Comparison of ENCODE assay signal across 1 fruit fly cellular context in genomic region chr3R:29219948-29220347, dm6.
A peak's percentile ranks its signal among the peaks of the same experiment; 100 is the strongest.
TF ChIP-seq lines count a peak whose summit lies in the region.

Gene eEF1gamma (plus strand): TSS chr3R:29220172.

TF ChIP-seq in whole organism, embryonic, 481 proteins besides CTCF, POLR2A, EP300 and RAD21 (continued from another document):
- peak; percentile 91 for TF ChIP-seq slou (GFP tag; optimal IDR thresholded peaks at IDR 0.05; lab: Kevin White, UChicago)
- TF ChIP-seq insv (GFP tag; optimal IDR thresholded peaks at IDR 0.05; lab: Kevin White, UChicago) = peak in 1 of 2 experiments; percentile 87
- TF ChIP-seq nerfin-2 (GFP tag; IDR thresholded peaks at IDR 0.05; lab: Robert Waterston, UW; ENCODE audit: partially characterized antibody) = peak; percentile 96
- TF ChIP-seq zf30C (GFP tag; optimal IDR thresholded peaks at IDR 0.05; lab: Kevin White, UChicago) = peak; percentile 49
- TF ChIP-seq CG9437 (GFP tag; optimal IDR thresholded peaks at IDR 0.05; lab: Kevin White, UChicago) = peak; percentile 92
- TF ChIP-seq CG8478 (optimal IDR thresholded peaks at IDR 0.05; lab: Kevin White, UChicago) = no peak
- peak; percentile 87 for TF ChIP-seq Myb (GFP tag; optimal IDR thresholded peaks at IDR 0.05; lab: Kevin White, UChicago)
- peak; percentile 99 for TF ChIP-seq mirr (GFP tag; optimal IDR thresholded peaks at IDR 0.05; lab: Kevin White, UChicago)
- peak; percentile 80 for TF ChIP-seq exex (tag; optimal IDR thresholded peaks at IDR 0.05; lab: Kevin White, UChicago)
- TF ChIP-seq Antp (GFP tag; optimal IDR thresholded peaks at IDR 0.05; lab: Kevin White, UChicago) = peak; percentile 78
- TF ChIP-seq CG12219 (GFP tag; optimal IDR thresholded peaks at IDR 0.05; lab: Kevin White, UChicago) = peak; percentile 94
- peak; percentile 92 for TF ChIP-seq unc-4 (GFP tag; IDR thresholded peaks at IDR 0.05; lab: Robert Waterston, UW; ENCODE audit: partially characterized antibody)
- peak; percentile 88 for TF ChIP-seq CG10979 (tag; optimal IDR thresholded peaks at IDR 0.05; lab: Kevin White, UChicago)
- peak; percentile 60 for TF ChIP-seq CG31388 (GFP tag; optimal IDR thresholded peaks at IDR 0.05; lab: Kevin White, UChicago)
- peak; percentile 53; the same call in 1 of the 3 replicates for TF ChIP-seq CG11093 (GFP tag; IDR thresholded peaks at IDR 0.05; lab: Robert Waterston, UW)
- peak; percentile 91; the same call in 2 of the 4 replicates for TF ChIP-seq chinmo (GFP tag; IDR thresholded peaks at IDR 0.05; lab: Robert Waterston, UW; ENCODE audit: partially characterized antibody)
- peak; percentile 96 for TF ChIP-seq Mad (GFP tag; optimal IDR thresholded peaks at IDR 0.05; lab: Kevin White, UChicago)
- peak; percentile 96 for TF ChIP-seq so (GFP tag; IDR thresholded peaks at IDR 0.05; lab: Robert Waterston, UW)
- TF ChIP-seq HLH3B (GFP tag; IDR thresholded peaks at IDR 0.05; lab: Robert Waterston, UW) = peak; percentile 91
- TF ChIP-seq CG3281 (GFP tag; optimal IDR thresholded peaks at IDR 0.05; lab: Kevin White, UChicago) = peak; percentile 97
- TF ChIP-seq CG17385 (GFP tag; optimal IDR thresholded peaks at IDR 0.05; lab: Kevin White, UChicago) = peak; percentile 96
- peak; percentile 90 for TF ChIP-seq ems (GFP tag; optimal IDR thresholded peaks at IDR 0.05; lab: Kevin White, UChicago)
- TF ChIP-seq pros (GFP tag; optimal IDR thresholded peaks at IDR 0.05; lab: Kevin White, UChicago) = peak; percentile 50
- peak; percentile 84 for TF ChIP-seq CG16815 (GFP tag; optimal IDR thresholded peaks at IDR 0.05; lab: Kevin White, UChicago)
- TF ChIP-seq btn (GFP tag; optimal IDR thresholded peaks at IDR 0.05; lab: Kevin White, UChicago) = peak; percentile 95
- peak; percentile 99 for TF ChIP-seq NC2β (GFP tag; optimal IDR thresholded peaks at IDR 0.05; lab: Kevin White, UChicago)
- TF ChIP-seq Hr3 (GFP tag; optimal IDR thresholded peaks at IDR 0.05; lab: Kevin White, UChicago) = peak; percentile 85
- no peak for TF ChIP-seq D (optimal IDR thresholded peaks at IDR 0.05; lab: Kevin White, UChicago)
- TF ChIP-seq D (GFP tag; optimal IDR thresholded peaks at IDR 0.05; lab: Kevin White, UChicago) = peak; percentile 95
- peak; percentile 99 for TF ChIP-seq CG7987 (GFP tag; optimal IDR thresholded peaks at IDR 0.05; lab: Kevin White, UChicago)
- TF ChIP-seq grn (GFP tag; optimal IDR thresholded peaks at IDR 0.05; lab: Kevin White, UChicago) = peak; percentile 85
- TF ChIP-seq Rx (GFP tag; IDR thresholded peaks at IDR 0.05; lab: Robert Waterston, UW) = peak; percentile 94
- peak; percentile 89 for TF ChIP-seq Six4 (GFP tag; optimal IDR thresholded peaks at IDR 0.05; lab: Kevin White, UChicago)
- peak; percentile 91 for TF ChIP-seq kah (GFP tag; optimal IDR thresholded peaks at IDR 0.05; lab: Kevin White, UChicago)
- peak; percentile 95 for TF ChIP-seq CG11723 (GFP tag; optimal IDR thresholded peaks at IDR 0.05; lab: Kevin White, UChicago)
- peak; percentile 91 for TF ChIP-seq Lhr (GFP tag; optimal IDR thresholded peaks at IDR 0.05; lab: Kevin White, UChicago)
